Worm (Caenorhabditis elegans): ENCODE results near the gene C05D11.8.

Gene C05D11.8

ce11 chrIII:6431766-6432228 is 4.7 kb upstream of the C05D11.8 start, which contains the start of the genes mrps-17 and txdc-9:
mrps-17 (minus strand) TSS chrIII:6431798.
txdc-9 (plus strand) TSS chrIII:6432178.
- TF ChIP-seq lsy-2 (tag; optimal IDR thresholded peaks at IDR 0.05) (peak; percentile 17 to 92), mep-1 (tag; optimal IDR thresholded peaks at IDR 0.05) (no peak), lin-29 (GFP tag; IDR thresholded peaks at IDR 0.05) (no peak), daf-12 (tag; optimal IDR thresholded peaks at IDR 0.05) (no peak), nhr-42 (GFP tag; IDR thresholded peaks at IDR 0.05) (no peak), Y48G9A.11 (GFP tag; IDR thresholded peaks at IDR 0.05) (no peak), snpc-1.2 (GFP tag; IDR thresholded peaks at IDR 0.05) (no peak), arid-1 (GFP tag; conservative IDR thresholded peaks at IDR 0.05) (no peak; the same call in 1 of the 2 replicates), nhr-237 (tag; optimal IDR thresholded peaks at IDR 0.05) (no peak), Y5F2A.4 (GFP tag; optimal IDR thresholded peaks at IDR 0.05) (no peak), lin-39 (tag; optimal IDR thresholded peaks at IDR 0.05) (no peak), duxl-1 (tag; optimal IDR thresholded peaks at IDR 0.05; ENCODE audit: poor library complexity) (no peak), tra-1 (GFP tag; IDR thresholded peaks at IDR 0.05) (no peak), mes-2 (tag; optimal IDR thresholded peaks at IDR 0.05; ENCODE audit: poor library complexity, severe bottlenecking) (peak; percentile 89), zag-1 (tag; optimal IDR thresholded peaks at IDR 0.05) (no peak), attf-4 (tag; optimal IDR thresholded peaks at IDR 0.05) (no peak), unc-39 (tag; optimal IDR thresholded peaks at IDR 0.05) (no peak), F37D6.2 (tag; optimal IDR thresholded peaks at IDR 0.05) (peak; percentile 21), nhr-76 (tag; optimal IDR thresholded peaks at IDR 0.05) (no peak), zip-11 (GFP tag; IDR thresholded peaks at IDR 0.05) (no peak), mdt-29 (GFP tag; IDR thresholded peaks at IDR 0.05) (no peak), madf-5 (GFP tag; IDR thresholded peaks at IDR 0.05) (no peak), Y105C5A.15 (GFP tag; IDR thresholded peaks at IDR 0.05) (no peak), mxl-3 (GFP tag; optimal IDR thresholded peaks at IDR 0.05) (no peak), daf-8 (GFP tag; IDR thresholded peaks at IDR 0.05) (no peak), hlh-11 (tag; optimal IDR thresholded peaks at IDR 0.05) (peak; percentile 42), ceh-32 (tag; optimal IDR thresholded peaks at IDR 0.05; ENCODE audit: poor library complexity) (no peak), ceh-20 (GFP tag; IDR thresholded peaks at IDR 0.05) (no peak), sdz-12 (GFP tag; optimal IDR thresholded peaks at IDR 0.05) (no peak), nhr-25 (tag; optimal IDR thresholded peaks at IDR 0.05; ENCODE audit: borderline replicate concordance, insufficient read depth) (no peak), tag-97 (GFP tag; IDR thresholded peaks at IDR 0.05) (no peak), nhr-28 (tag; optimal IDR thresholded peaks at IDR 0.05) (peak; percentile 52), nhr-77 (tag; optimal IDR thresholded peaks at IDR 0.05) (peak; percentile 56), ceh-28 (tag; optimal IDR thresholded peaks at IDR 0.05) (no peak), dmd-6 (GFP tag; IDR thresholded peaks at IDR 0.05) (peak; percentile 8; the same call in 1 of the 2 replicates), zfp-3 (GFP tag; conservative IDR thresholded peaks at IDR 0.05) (no peak), ZK337.2 (GFP tag; IDR thresholded peaks at IDR 0.05) (no peak), hmg-1.1 (GFP tag; IDR thresholded peaks at IDR 0.05) (peak; percentile 61), T20F7.1 (GFP tag; optimal IDR thresholded peaks at IDR 0.05) (no peak), nhr-6 (tag; optimal IDR thresholded peaks at IDR 0.05) (peak; percentile 84), ctbp-1 (GFP tag; IDR thresholded peaks at IDR 0.05) (no peak), lin-13 (GFP tag; optimal IDR thresholded peaks at IDR 0.05) (peak; percentile 31), mdl-1 (tag; optimal IDR thresholded peaks at IDR 0.05) (peak in 1 of 2 experiments; percentile 19), daf-19 (GFP tag; conservative IDR thresholded peaks at IDR 0.05) (no peak), ceh-44 (GFP tag; IDR thresholded peaks at IDR 0.05) (no peak), fkh-10 (GFP tag; optimal IDR thresholded peaks at IDR 0.05) (peak; percentile 30), spr-3 (GFP tag; optimal IDR thresholded peaks at IDR 0.05) (no peak), nhr-48 (tag; optimal IDR thresholded peaks at IDR 0.05) (no peak), lin-38 (GFP tag; IDR thresholded peaks at IDR 0.05) (peak; percentile 93), lim-7 (GFP tag; IDR thresholded peaks at IDR 0.05) (no peak), snpc-4 (tag; optimal IDR thresholded peaks at IDR 0.05) (no peak), unc-130 (GFP tag; optimal IDR thresholded peaks at IDR 0.05) (no peak)

Measured in whole organism, L4 larva.